Worm (Caenorhabditis elegans): ENCODE data around the gene col-77.

ce11 chrII:8327450-8327849, 31.7 kb downstream of the col-77 start:
- TF ChIP-seq madf-10 (tag; optimal IDR thresholded peaks at IDR 0.05): no peak
- no peak for TF ChIP-seq zim-3 (tag; optimal IDR thresholded peaks at IDR 0.05)
- no peak for TF ChIP-seq ceh-27 (GFP tag; optimal IDR thresholded peaks at IDR 0.05)
- no peak for TF ChIP-seq snpc-1.3 (tag; optimal IDR thresholded peaks at IDR 0.05; ENCODE audit: insufficient read depth)
- TF ChIP-seq B0261.1 (tag; optimal IDR thresholded peaks at IDR 0.05): no peak

Measured in whole organism, young adult.